Worm (Caenorhabditis elegans): ENCODE data around the gene D2045.8.

The D2045.8 gene

ce11 chrIII:10446730-10447129, 35.4 kb upstream of the D2045.8 start, which contains the start of gene H04D03.7:
H04D03.7 (minus strand) TSS chrIII:10446830.
- TF ChIP-seq lin-15B (tag; optimal IDR thresholded peaks at IDR 0.05) (no peak), nhr-11 (tag; optimal IDR thresholded peaks at IDR 0.05) (no peak), fos-1 (tag; optimal IDR thresholded peaks at IDR 0.05) (no peak), pqm-1 (tag; optimal IDR thresholded peaks at IDR 0.05) (no peak), R02D3.7 (tag; optimal IDR thresholded peaks at IDR 0.05) (no peak), egl-5 (tag; optimal IDR thresholded peaks at IDR 0.05) (no peak), ceh-82 (tag; optimal IDR thresholded peaks at IDR 0.05) (no peak), skn-1 (tag; optimal IDR thresholded peaks at IDR 0.05) (no peak), lin-39 (tag; optimal IDR thresholded peaks at IDR 0.05) (no peak), eor-1 (tag; optimal IDR thresholded peaks at IDR 0.05) (no peak), fkh-10 (GFP tag; optimal IDR thresholded peaks at IDR 0.05) (no peak), ama-1 (optimal IDR thresholded peaks at IDR 0.05) (no peak), nfya-1 (tag; optimal IDR thresholded peaks at IDR 0.05; ENCODE audit: insufficient read depth) (no peak), nhr-43 (tag; optimal IDR thresholded peaks at IDR 0.05; ENCODE audit: poor library complexity, severe bottlenecking) (no peak), unc-39 (tag; optimal IDR thresholded peaks at IDR 0.05) (no peak), nhr-25 (tag; optimal IDR thresholded peaks at IDR 0.05) (no peak), zag-1 (tag; optimal IDR thresholded peaks at IDR 0.05) (no peak), hmg-11 (tag; optimal IDR thresholded peaks at IDR 0.05) (no peak)

ce11 chrIII:10451012-10451411, 31.1 kb upstream of the D2045.8 start, which contains the start of gene H04D03.4:
H04D03.4 (minus strand) TSS chrIII:10451112.
- TF ChIP-seq fkh-2 (tag; optimal IDR thresholded peaks at IDR 0.05), result no peak
- TF ChIP-seq sea-2 (GFP tag; optimal IDR thresholded peaks at IDR 0.05), result no peak
- no peak for TF ChIP-seq lin-39 (tag; optimal IDR thresholded peaks at IDR 0.05)
- TF ChIP-seq skn-1 (tag; optimal IDR thresholded peaks at IDR 0.05), result no peak
- TF ChIP-seq unc-62 (GFP tag; optimal IDR thresholded peaks at IDR 0.05), result no peak
- no peak for TF ChIP-seq mml-1 (tag; optimal IDR thresholded peaks at IDR 0.05)
- TF ChIP-seq ZK546.5 (tag; optimal IDR thresholded peaks at IDR 0.05), result no peak
- no peak for TF ChIP-seq ceh-9 (tag; optimal IDR thresholded peaks at IDR 0.05)
- TF ChIP-seq ama-1 (optimal IDR thresholded peaks at IDR 0.05), result no peak
- TF ChIP-seq eor-1 (tag; optimal IDR thresholded peaks at IDR 0.05), result no peak
- TF ChIP-seq pha-4 (tag; optimal IDR thresholded peaks at IDR 0.05), result no peak
- no peak for TF ChIP-seq ztf-11 (tag; optimal IDR thresholded peaks at IDR 0.05)
- TF ChIP-seq elt-2 (tag; optimal IDR thresholded peaks at IDR 0.05), result no peak
- no peak for TF ChIP-seq nhr-11 (tag; optimal IDR thresholded peaks at IDR 0.05)
- no peak for TF ChIP-seq mdl-1 (tag; optimal IDR thresholded peaks at IDR 0.05)
- TF ChIP-seq egl-27 (tag; optimal IDR thresholded peaks at IDR 0.05), result no peak
- TF ChIP-seq nhr-77 (tag; optimal IDR thresholded peaks at IDR 0.05), result no peak
- no peak for TF ChIP-seq nhr-12 (tag; optimal IDR thresholded peaks at IDR 0.05)
- TF ChIP-seq nhr-28 (tag; optimal IDR thresholded peaks at IDR 0.05), result no peak
- TF ChIP-seq nhr-67 (tag; optimal IDR thresholded peaks at IDR 0.05), result no peak

- TF ChIP-seq unc-39 (tag; optimal IDR thresholded peaks at IDR 0.05) (no peak), elt-1 (tag; optimal IDR thresholded peaks at IDR 0.05) (peak; percentile 13), nhr-12 (tag; optimal IDR thresholded peaks at IDR 0.05) (no peak), unc-62 (GFP tag; optimal IDR thresholded peaks at IDR 0.05) (peak; percentile 12), nhr-25 (tag; optimal IDR thresholded peaks at IDR 0.05) (peak; percentile 76), pqm-1 (tag; optimal IDR thresholded peaks at IDR 0.05) (peak; percentile 57), nhr-67 (tag; optimal IDR thresholded peaks at IDR 0.05) (no peak), lin-15B (tag; optimal IDR thresholded peaks at IDR 0.05) (peak; percentile 93), ztf-11 (tag; optimal IDR thresholded peaks at IDR 0.05) (no peak), ceh-16 (tag; optimal IDR thresholded peaks at IDR 0.05) (no peak), egl-5 (tag; optimal IDR thresholded peaks at IDR 0.05) (peak; percentile 7), ceh-9 (tag; optimal IDR thresholded peaks at IDR 0.05) (no peak), fkh-10 (GFP tag; optimal IDR thresholded peaks at IDR 0.05) (peak; percentile 53), elt-2 (tag; optimal IDR thresholded peaks at IDR 0.05) (peak; percentile 51), pha-4 (tag; optimal IDR thresholded peaks at IDR 0.05) (peak; percentile 97), mml-1 (tag; optimal IDR thresholded peaks at IDR 0.05) (no peak), ZK546.5 (tag; optimal IDR thresholded peaks at IDR 0.05) (no peak), hmg-11 (tag; optimal IDR thresholded peaks at IDR 0.05) (no peak), lsy-12 (tag; optimal IDR thresholded peaks at IDR 0.05) (peak; percentile 81), aly-2 (tag; optimal IDR thresholded peaks at IDR 0.05) (no peak), nhr-11 (tag; optimal IDR thresholded peaks at IDR 0.05) (peak; percentile 45), nhr-23 (tag; optimal IDR thresholded peaks at IDR 0.05) (peak; percentile 89), tbx-2 (tag; optimal IDR thresholded peaks at IDR 0.05) (no peak), egl-27 (tag; optimal IDR thresholded peaks at IDR 0.05) (no peak), nhr-76 (tag; optimal IDR thresholded peaks at IDR 0.05) (no peak), snpc-4 (tag; optimal IDR thresholded peaks at IDR 0.05) (peak; percentile 68), ceh-82 (tag; optimal IDR thresholded peaks at IDR 0.05) (peak; percentile 62), nhr-28 (tag; optimal IDR thresholded peaks at IDR 0.05) (no peak), ama-1 (optimal IDR thresholded peaks at IDR 0.05) (no peak), nfya-1 (tag; optimal IDR thresholded peaks at IDR 0.05; ENCODE audit: insufficient read depth) (no peak), lin-39 (tag; optimal IDR thresholded peaks at IDR 0.05) (peak; percentile 32), daf-12 (tag; optimal IDR thresholded peaks at IDR 0.05) (no peak), skn-1 (tag; optimal IDR thresholded peaks at IDR 0.05) (peak; percentile 97), jun-1 (tag; optimal IDR thresholded peaks at IDR 0.05) (peak; percentile 63), nhr-43 (tag; optimal IDR thresholded peaks at IDR 0.05; ENCODE audit: poor library complexity, severe bottlenecking) (peak; percentile 89), fkh-2 (tag; optimal IDR thresholded peaks at IDR 0.05) (no peak), nhr-237 (tag; optimal IDR thresholded peaks at IDR 0.05) (no peak), eor-1 (tag; optimal IDR thresholded peaks at IDR 0.05) (no peak)
Observed at ce11 chrIII:10460427-10461163, 21.5 kb upstream of the D2045.8 start, which contains the start of gene ecps-1. ecps-1 (minus strand) TSS chrIII:10460551.

Data from whole organism, L3 larva.